Worm (Caenorhabditis elegans): ENCODE data around the gene Y9C2UA.1.
A peak's percentile ranks its signal among the peaks of the same experiment; 100 is the strongest.

The Y9C2UA.1 gene

DNA sequence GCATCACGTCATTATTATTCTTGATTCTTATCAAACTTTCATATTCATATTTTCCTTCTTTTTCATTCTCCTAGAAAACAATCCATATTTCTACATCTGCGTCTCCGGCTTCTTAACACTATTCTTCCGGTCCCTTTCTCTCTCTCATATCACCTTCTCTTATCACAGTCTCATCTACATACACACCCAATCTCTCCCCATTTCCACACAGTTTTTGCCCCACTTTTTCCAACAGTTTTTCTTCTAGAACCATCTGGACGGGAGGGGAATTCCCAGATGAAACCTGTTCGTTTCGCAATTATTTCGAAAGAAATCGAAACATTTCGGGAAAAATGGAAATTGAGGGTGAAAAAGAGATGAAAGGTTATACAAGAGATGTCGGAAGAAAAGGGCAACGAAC, 11.3 kb upstream of the Y9C2UA.1 start (continued):
- TF ChIP-seq Y48G9A.11 (GFP tag; IDR thresholded peaks at IDR 0.05) (no peak), daf-16 (GFP tag; optimal IDR thresholded peaks at IDR 0.05) (no peak), daf-16 (tag; optimal IDR thresholded peaks at IDR 0.05) (peak; percentile 85), nhr-6 (tag; optimal IDR thresholded peaks at IDR 0.05) (peak; percentile 51), T20F7.1 (GFP tag; optimal IDR thresholded peaks at IDR 0.05) (peak; percentile 20), unc-39 (tag; optimal IDR thresholded peaks at IDR 0.05) (no peak), lin-1 (GFP tag; IDR thresholded peaks at IDR 0.05) (no peak; the same call in 1 of the 2 replicates), F37D6.2 (tag; optimal IDR thresholded peaks at IDR 0.05) (no peak), cey-2 (tag; optimal IDR thresholded peaks at IDR 0.05; ENCODE audit: borderline replicate concordance, insufficient read depth) (peak; percentile 65), hlh-11 (tag; optimal IDR thresholded peaks at IDR 0.05) (peak; percentile 89), nhr-111 (GFP tag; optimal IDR thresholded peaks at IDR 0.05) (no peak), R02D3.7 (tag; optimal IDR thresholded peaks at IDR 0.05) (no peak), dve-1 (tag; optimal IDR thresholded peaks at IDR 0.05; ENCODE audit: insufficient read depth) (peak; percentile 84), snpc-1.2 (GFP tag; IDR thresholded peaks at IDR 0.05) (no peak), lir-3 (tag; optimal IDR thresholded peaks at IDR 0.05) (no peak), ceh-28 (tag; optimal IDR thresholded peaks at IDR 0.05) (no peak), nhr-28 (tag; optimal IDR thresholded peaks at IDR 0.05) (peak; percentile 86), set-16 (GFP tag; IDR thresholded peaks at IDR 0.05) (no peak), nhr-76 (tag; optimal IDR thresholded peaks at IDR 0.05) (peak; percentile 38)

DNA sequence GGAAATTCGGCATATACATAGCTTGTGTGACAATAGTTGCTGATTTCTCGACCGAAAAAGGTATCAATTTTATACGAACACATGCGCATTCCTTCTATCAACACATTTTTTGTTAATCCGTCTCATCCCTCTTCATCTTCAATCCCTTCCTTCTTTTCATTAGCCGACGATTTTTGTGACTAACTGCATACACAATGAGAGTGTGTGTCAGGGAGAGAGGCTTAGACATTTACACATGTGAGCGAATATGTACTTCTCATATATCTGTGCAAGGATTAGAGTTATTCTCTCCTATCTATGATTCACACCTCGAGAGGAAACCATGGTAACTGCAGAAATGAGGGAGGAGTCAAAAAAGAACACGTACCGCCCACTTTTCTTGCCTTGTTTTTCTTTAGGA, 9.1 kb upstream of the Y9C2UA.1 start:
- TF ChIP-seq daf-16 (GFP tag; optimal IDR thresholded peaks at IDR 0.05): no peak
- no peak for TF ChIP-seq daf-16 (tag; optimal IDR thresholded peaks at IDR 0.05)
- TF ChIP-seq lsy-2 (tag; optimal IDR thresholded peaks at IDR 0.05): peak in 1 of 2 experiments; percentile 3
- peak; percentile 11 for TF ChIP-seq mxl-3 (GFP tag; optimal IDR thresholded peaks at IDR 0.05)

DNA sequence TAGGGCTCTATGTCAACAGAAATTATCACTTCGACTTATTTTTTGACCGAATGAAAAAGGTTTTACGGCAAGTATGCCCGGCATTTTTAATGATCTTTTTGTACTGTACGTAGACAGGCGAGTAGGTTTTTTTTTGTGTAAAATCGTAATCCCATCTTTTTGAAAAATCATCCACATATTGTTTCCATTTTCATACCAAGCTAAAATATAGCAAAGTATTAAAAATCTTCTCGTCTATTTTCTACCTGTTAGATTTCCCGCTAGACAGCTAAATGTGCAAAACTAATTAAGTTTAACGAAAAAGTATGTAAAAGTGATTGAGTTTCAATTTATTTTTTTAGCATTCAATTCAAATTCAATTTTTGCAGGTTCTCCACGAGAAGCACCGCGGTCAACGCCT, 8.1 kb upstream of the Y9C2UA.1 start, which contains the start of gene C16D2.1:
TSS of gene C16D2.1 (plus strand) at position 301 of the 400 bp plus-strand sequence.
- TF ChIP-seq nhr-6 (tag; optimal IDR thresholded peaks at IDR 0.05) (no peak), jun-1 (tag; optimal IDR thresholded peaks at IDR 0.05) (peak; percentile 75)

DNA sequence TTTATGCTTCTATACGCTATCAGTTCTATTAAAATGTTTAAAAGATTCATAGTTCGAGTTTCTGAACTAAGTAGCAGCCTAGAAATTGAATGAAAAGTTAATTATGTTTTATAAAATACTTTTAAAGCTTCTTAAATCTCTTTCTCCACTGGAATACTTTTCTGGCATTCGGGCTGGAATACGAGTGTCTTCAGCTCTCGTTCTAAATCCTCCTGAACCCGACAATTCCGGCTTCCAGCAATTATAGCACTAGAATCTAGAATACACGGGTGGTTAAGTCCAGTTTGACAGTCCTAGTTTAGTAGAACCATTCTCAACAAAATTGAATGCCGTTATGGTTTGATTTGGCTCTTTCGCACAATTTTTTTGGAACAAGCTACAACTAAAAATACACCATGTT, 7.1 kb upstream of the Y9C2UA.1 start:
- TF ChIP-seq mep-1 (tag; optimal IDR thresholded peaks at IDR 0.05): peak; percentile 48
- TF ChIP-seq nhr-76 (tag; optimal IDR thresholded peaks at IDR 0.05): no peak
- no peak for TF ChIP-seq lir-3 (tag; optimal IDR thresholded peaks at IDR 0.05)
- peak; percentile 18 for TF ChIP-seq Y5F2A.4 (GFP tag; optimal IDR thresholded peaks at IDR 0.05)
- no peak for TF ChIP-seq ceh-32 (tag; optimal IDR thresholded peaks at IDR 0.05; ENCODE audit: poor library complexity)
- TF ChIP-seq jun-1 (tag; optimal IDR thresholded peaks at IDR 0.05): peak; percentile 92

DNA sequence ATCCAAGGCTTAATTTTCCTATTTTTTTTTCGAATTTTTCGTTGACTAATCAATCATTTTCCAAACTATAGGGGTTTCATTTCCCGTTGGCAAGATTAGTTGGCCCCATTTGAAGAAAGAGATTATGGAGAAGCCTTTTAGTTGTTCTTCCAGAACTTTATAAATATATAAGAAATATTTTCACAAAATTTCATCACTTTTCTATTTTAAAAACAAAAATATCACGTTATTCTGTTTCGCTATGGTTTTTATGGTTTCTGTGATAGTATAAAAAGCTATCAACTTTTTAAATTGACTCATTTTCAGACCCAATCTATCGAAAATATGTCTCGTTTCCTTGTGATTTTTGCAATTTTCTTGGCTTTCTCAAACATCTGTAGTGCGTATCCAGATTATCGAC, 3.6 kb upstream of the Y9C2UA.1 start, which contains the start of gene nlp-78:
TSS of gene nlp-78 (plus strand) at position 301 of the 400 bp plus-strand sequence.
- TF ChIP-seq nhr-102 (tag; optimal IDR thresholded peaks at IDR 0.05): no peak
- TF ChIP-seq zfp-3 (GFP tag; conservative IDR thresholded peaks at IDR 0.05): no peak
- TF ChIP-seq T26A8.4 (GFP tag; IDR thresholded peaks at IDR 0.05): no peak
- no peak for TF ChIP-seq aly-2 (tag; optimal IDR thresholded peaks at IDR 0.05)
- no peak for TF ChIP-seq zfp-2 (tag; optimal IDR thresholded peaks at IDR 0.05)
- TF ChIP-seq ces-1 (GFP tag; optimal IDR thresholded peaks at IDR 0.05): no peak
- no peak for TF ChIP-seq sdz-12 (GFP tag; optimal IDR thresholded peaks at IDR 0.05)
- no peak for TF ChIP-seq lin-13 (GFP tag; optimal IDR thresholded peaks at IDR 0.05)
- no peak for TF ChIP-seq lin-15B (tag; optimal IDR thresholded peaks at IDR 0.05)
- no peak for TF ChIP-seq ceh-62 (tag; optimal IDR thresholded peaks at IDR 0.05)
- TF ChIP-seq ama-1 (optimal IDR thresholded peaks at IDR 0.05): no peak
- no peak for TF ChIP-seq fos-1 (tag; optimal IDR thresholded peaks at IDR 0.05)
